Fruit fly (Drosophila melanogaster): ENCODE data around the gene CG34355.

Gene CG34355

DNA sequence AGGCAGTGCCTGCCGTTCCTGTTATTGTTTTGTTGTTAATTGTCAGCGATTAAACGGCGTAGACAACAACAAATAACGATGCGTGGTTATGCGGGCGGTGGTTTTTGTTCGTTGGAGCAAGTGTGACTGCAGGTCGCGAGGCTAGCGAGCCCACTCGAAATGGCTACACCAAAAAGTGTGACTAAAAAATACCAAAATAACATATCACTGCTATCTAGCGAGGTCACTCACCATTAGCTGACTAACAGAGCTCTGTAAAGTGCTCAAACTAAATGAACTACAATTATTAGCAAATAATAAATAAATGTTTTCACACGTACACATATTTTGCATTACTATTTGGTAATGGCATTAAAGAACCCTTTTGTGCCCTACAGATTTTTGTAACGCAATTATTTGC, 86.3 kb downstream of the CG34355 start, which contains the start of gene Pli (continued):
- no peak for TF ChIP-seq CG18599 (GFP tag; optimal IDR thresholded peaks at IDR 0.05)
- peak in 1 of 2 experiments; percentile 40 for TF ChIP-seq Eip74EF (GFP tag; optimal IDR thresholded peaks at IDR 0.05)
- peak; percentile 6 for TF ChIP-seq hkb (optimal IDR thresholded peaks at IDR 0.05)
- TF ChIP-seq hkb (GFP tag; IDR thresholded peaks at IDR 0.05), result no peak
- TF ChIP-seq abd-A (tag; optimal IDR thresholded peaks at IDR 0.05), result peak; percentile 42
- no peak for TF ChIP-seq mld (GFP tag; IDR thresholded peaks at IDR 0.05; ENCODE audit: partially characterized antibody)
- no peak for TF ChIP-seq CG3407 (GFP tag; optimal IDR thresholded peaks at IDR 0.05)
- TF ChIP-seq Nf-YC (tag; optimal IDR thresholded peaks at IDR 0.05), result peak; percentile 46
- peak; percentile 7 for TF ChIP-seq CG17385 (GFP tag; optimal IDR thresholded peaks at IDR 0.05)
- no peak for TF ChIP-seq crp (GFP tag; optimal IDR thresholded peaks at IDR 0.05)
- TF ChIP-seq sr (GFP tag; IDR thresholded peaks at IDR 0.05), result no peak
- peak; percentile 7 for TF ChIP-seq dm (GFP tag; optimal IDR thresholded peaks at IDR 0.05)
- TF ChIP-seq pita (GFP tag; optimal IDR thresholded peaks at IDR 0.05), result peak; percentile 76
- peak; percentile 34 for TF ChIP-seq CG7271 (tag; optimal IDR thresholded peaks at IDR 0.05)
- peak; percentile 32 for TF ChIP-seq zen (tag; optimal IDR thresholded peaks at IDR 0.05)
- no peak for TF ChIP-seq ewg (GFP tag; optimal IDR thresholded peaks at IDR 0.05)
- TF ChIP-seq BEAF-32 (GFP tag; optimal IDR thresholded peaks at IDR 0.05), result peak; percentile 47
- TF ChIP-seq unpg (GFP tag; optimal IDR thresholded peaks at IDR 0.05), result peak; percentile 21
- peak; percentile 68 for TF ChIP-seq nmo (GFP tag; optimal IDR thresholded peaks at IDR 0.05)
- TF ChIP-seq CG3847 (GFP tag; IDR thresholded peaks at IDR 0.05), result no peak
- TF ChIP-seq fd102C (GFP tag; optimal IDR thresholded peaks at IDR 0.05), result no peak
- TF ChIP-seq dpn (GFP tag; optimal IDR thresholded peaks at IDR 0.05), result peak in 1 of 2 experiments; percentile 29
- peak; percentile 30 for TF ChIP-seq CG17912 (GFP tag; optimal IDR thresholded peaks at IDR 0.05)
- peak; percentile 64 for TF ChIP-seq phol (tag; optimal IDR thresholded peaks at IDR 0.05)
- TF ChIP-seq CG8765 (GFP tag; IDR thresholded peaks at IDR 0.05), result no peak
- peak; percentile 44 for TF ChIP-seq Deaf1 (tag; optimal IDR thresholded peaks at IDR 0.05)
- TF ChIP-seq CG3163 (GFP tag; optimal IDR thresholded peaks at IDR 0.05), result peak; percentile 5
- TF ChIP-seq al (GFP tag; IDR thresholded peaks at IDR 0.05), result no peak
- TF ChIP-seq br (optimal IDR thresholded peaks at IDR 0.05), result no peak
- TF ChIP-seq CG17359 (tag; optimal IDR thresholded peaks at IDR 0.05), result peak; percentile 12
- TF ChIP-seq CG18619 (GFP tag; optimal IDR thresholded peaks at IDR 0.05), result no peak
- peak; percentile 77 for TF ChIP-seq CG12659 (GFP tag; optimal IDR thresholded peaks at IDR 0.05)
- TF ChIP-seq D19A (tag; optimal IDR thresholded peaks at IDR 0.05), result peak; percentile 49
- TF ChIP-seq pzg (GFP tag; optimal IDR thresholded peaks at IDR 0.05), result peak; percentile 98
- TF ChIP-seq ken (GFP tag; IDR thresholded peaks at IDR 0.05), result no peak
- TF ChIP-seq pho (GFP tag; optimal IDR thresholded peaks at IDR 0.05), result no peak
- TF ChIP-seq Dad (GFP tag; optimal IDR thresholded peaks at IDR 0.05), result peak; percentile 12
- no peak for TF ChIP-seq Trl (optimal IDR thresholded peaks at IDR 0.05)
- TF ChIP-seq Trl (GFP tag; optimal IDR thresholded peaks at IDR 0.05), result no peak
- TF ChIP-seq CG12391 (tag; optimal IDR thresholded peaks at IDR 0.05), result peak; percentile 31
- peak; percentile 58 for TF ChIP-seq sug (tag; optimal IDR thresholded peaks at IDR 0.05)
- no peak for TF ChIP-seq run (tag; optimal IDR thresholded peaks at IDR 0.05)
- no peak for TF ChIP-seq pfk (GFP tag; optimal IDR thresholded peaks at IDR 0.05)
- TF ChIP-seq ftz-f1 (GFP tag; optimal IDR thresholded peaks at IDR 0.05), result peak; percentile 2
- no peak for TF ChIP-seq CG2129 (GFP tag; IDR thresholded peaks at IDR 0.05; ENCODE audit: partially characterized antibody)
- no peak for TF ChIP-seq fd96Cb (tag; optimal IDR thresholded peaks at IDR 0.05)
- peak; percentile 18 for TF ChIP-seq PHDP (tag; optimal IDR thresholded peaks at IDR 0.05)
- peak; percentile 2 for TF ChIP-seq NfI (GFP tag; optimal IDR thresholded peaks at IDR 0.05)
- no peak for TF ChIP-seq Atf-2 (GFP tag; optimal IDR thresholded peaks at IDR 0.05)
- TF ChIP-seq CG2120 (GFP tag; optimal IDR thresholded peaks at IDR 0.05), result peak; percentile 7

All from whole organism, embryonic.